Fruit fly (Drosophila melanogaster) whole organism, embryonic: ENCODE results near the gene Pp1alpha-96A.

Experiments
- Bgb ChIP-seq: fragments of 200-800 bp; sonication (Bioruptor generic); IDR thresholded peaks from 2 replicates; pipeline ENCODE4 v1.3.6; 2022; ENCODE audit warnings: missing biosample characterization, missing genetic modification characterization; ENCODE audit not compliant: partially characterized antibody
- CG12769 ChIP-seq: fragments of 200-800 bp; sonication (Bioruptor generic); optimal IDR thresholded peaks from 2 replicates; lab custom pipeline; 2019; ENCODE audit warnings: missing biosample characterization, mild to moderate bottlenecking, missing genetic modification characterization, moderate library complexity
- CG14860 ChIP-seq: fragments of 200-800 bp; sonication (Bioruptor generic); IDR thresholded peaks from 3 replicates; pipeline ENCODE4 v1.3.6; 2022; ENCODE audit warnings: missing biosample characterization, missing genetic modification characterization; ENCODE audit not compliant: partially characterized antibody
- CG15479 ChIP-seq: fragments of 200-800 bp; sonication (Bioruptor generic); optimal IDR thresholded peaks from 3 replicates; lab custom pipeline; 2019; ENCODE audit warnings: missing biosample characterization, mild to moderate bottlenecking, missing genetic modification characterization, moderate library complexity
- CG17361 ChIP-seq: fragments of 200-800 bp; sonication (Bioruptor generic); IDR thresholded peaks from 3 replicates; pipeline ENCODE4 v1.3.6; 2022; ENCODE audit warnings: missing biosample characterization, missing genetic modification characterization
- CG17912 ChIP-seq: fragments of 200-800 bp; sonication (Bioruptor generic); optimal IDR thresholded peaks from 2 replicates; lab custom pipeline; 2018; ENCODE audit warnings: missing biosample characterization, mild to moderate bottlenecking, missing genetic modification characterization
- CG31388 ChIP-seq: fragments of 200-800 bp; sonication (Bioruptor generic); optimal IDR thresholded peaks from 2 replicates; lab custom pipeline; 2016; ENCODE audit warnings: missing biosample characterization, missing genetic modification characterization
- CG7839 ChIP-seq: fragments of 200-800 bp; sonication (Bioruptor generic); optimal IDR thresholded peaks from 3 replicates; lab custom pipeline; 2018; ENCODE audit warnings: missing biosample characterization, mild to moderate bottlenecking, missing genetic modification characterization, moderate library complexity
- CG7963 ChIP-seq: fragments of 200-800 bp; sonication (Bioruptor generic); IDR thresholded peaks from 3 replicates; pipeline ENCODE4 v1.3.6; 2022; ENCODE audit warnings: missing biosample characterization, missing genetic modification characterization; ENCODE audit not compliant: partially characterized antibody
- CG8944 ChIP-seq: fragments of 200-800 bp; sonication (Bioruptor generic); optimal IDR thresholded peaks from 3 replicates; lab custom pipeline; 2016; ENCODE audit warnings: missing biosample characterization, missing genetic modification characterization
- CrebB ChIP-seq: fragments of 200-800 bp; sonication (Bioruptor generic); optimal IDR thresholded peaks from 3 replicates; lab custom pipeline; 2018; ENCODE audit warnings: missing biosample characterization, mild to moderate bottlenecking, missing genetic modification characterization
- Dek ChIP-seq: fragments of 200-800 bp; sonication (Bioruptor generic); optimal IDR thresholded peaks from 3 replicates; lab custom pipeline; 2019; ENCODE audit warnings: missing biosample characterization, mild to moderate bottlenecking, missing genetic modification characterization, moderate library complexity
- Dll ChIP-seq: fragments of 200-800 bp; sonication (Bioruptor generic); IDR thresholded peaks from 4 replicates; pipeline ENCODE4 v1.3.6; 2022; ENCODE audit warnings: missing biosample characterization, missing genetic modification characterization; ENCODE audit not compliant: partially characterized antibody
- Doc2 ChIP-seq: fragments of 200-800 bp; sonication (Bioruptor generic); IDR thresholded peaks from 2 replicates; pipeline ENCODE4 v1.3.6; 2022; ENCODE audit warnings: missing biosample characterization, missing genetic modification characterization
- H2.0 ChIP-seq: fragments of 200-800 bp; sonication (Bioruptor generic); IDR thresholded peaks from 2 replicates; pipeline ENCODE4 v1.3.6; 2022; ENCODE audit warnings: missing biosample characterization, missing genetic modification characterization
- HHEX ChIP-seq: fragments of 200-800 bp; sonication (Bioruptor generic); optimal IDR thresholded peaks from 3 replicates; lab custom pipeline; 2017; ENCODE audit warnings: missing biosample characterization, mild to moderate bottlenecking, missing genetic modification characterization, missing genetic modification reagents
- HLH4C ChIP-seq: fragments of 200-800 bp; sonication (Bioruptor generic); IDR thresholded peaks from 3 replicates; pipeline ENCODE4 v1.3.6; 2022; ENCODE audit warnings: missing biosample characterization, missing genetic modification characterization; ENCODE audit not compliant: partially characterized antibody
- Hr51 ChIP-seq, 2 experiments: fragments of 200-800 bp; sonication (Bioruptor generic); optimal IDR thresholded peaks; 2 replicates in 1 of 2; 3 replicates in 1 of 2; lab custom pipeline; 2016 to 2018; ENCODE audit warnings: missing biosample characterization in 2 of 2, missing genetic modification characterization in 2 of 2, mild to moderate bottlenecking in 1 of 2, moderate library complexity in 1 of 2
- NFAT ChIP-seq: fragments of 200-800 bp; sonication (Bioruptor generic); IDR thresholded peaks from 2 replicates; pipeline ENCODE4 v1.3.6; 2022; ENCODE audit warnings: missing biosample characterization, missing genetic modification characterization
- NK7.1 ChIP-seq: fragments of 200-800 bp; sonication (Bioruptor generic); optimal IDR thresholded peaks from 3 replicates; lab custom pipeline; 2016; ENCODE audit warnings: missing biosample characterization, missing genetic modification characterization
- Scr ChIP-seq: fragments of 200-800 bp; sonication (Bioruptor generic); IDR thresholded peaks from 2 replicates; pipeline ENCODE4 v1.3.6; 2022; ENCODE audit warnings: missing biosample characterization, missing genetic modification characterization; ENCODE audit not compliant: partially characterized antibody
- Sox102F ChIP-seq: fragments of 200-800 bp; sonication (Bioruptor generic); optimal IDR thresholded peaks from 2 replicates; lab custom pipeline; 2018; ENCODE audit warnings: missing biosample characterization, mild to moderate bottlenecking, missing genetic modification characterization, moderate library complexity
- Stat92E ChIP-seq, 3 experiments: fragments of >200 bp in 2 of 3; fragments of 200-800 bp in 1 of 3; sonication (Bioruptor generic) in 1 of 3; optimal IDR thresholded peaks; 2 replicates each; lab custom pipeline; 2017 to 2019; ENCODE audit warnings: missing biosample characterization in 3 of 3, missing genetic modification characterization in 3 of 3, mild to moderate bottlenecking in 1 of 3, moderate library complexity in 1 of 3
- Trl ChIP-seq, 3 experiments: fragments of >200 bp in 2 of 3; fragments of 200-800 bp in 1 of 3; sonication (Bioruptor generic) in 1 of 3; optimal IDR thresholded peaks; 2 replicates in 1 of 3; 3 replicates in 2 of 3; lab custom pipeline; 2016 to 2017; ENCODE audit warnings: missing biosample characterization in 1 of 3, missing genetic modification characterization in 1 of 3
- YL-1 ChIP-seq: fragments of 200-800 bp; sonication (Bioruptor generic); optimal IDR thresholded peaks from 3 replicates; lab custom pipeline; 2017; ENCODE audit warnings: missing biosample characterization, mild to moderate bottlenecking, missing genetic modification characterization
- amos ChIP-seq: fragments of 200-800 bp; sonication (Bioruptor generic); IDR thresholded peaks from 2 replicates; pipeline ENCODE4 v1.3.6; 2022; ENCODE audit warnings: missing biosample characterization, missing genetic modification characterization; ENCODE audit not compliant: partially characterized antibody
- ara ChIP-seq: fragments of 200-800 bp; sonication (Bioruptor generic); IDR thresholded peaks from 2 replicates; pipeline ENCODE4 v1.3.6; 2022; ENCODE audit warnings: missing biosample characterization, missing genetic modification characterization
- bbx ChIP-seq: fragments of 200-800 bp; sonication (Bioruptor generic); IDR thresholded peaks from 2 replicates; pipeline ENCODE4 v1.3.6; 2022; ENCODE audit warnings: missing biosample characterization, missing genetic modification characterization; ENCODE audit not compliant: partially characterized antibody
- bigmax ChIP-seq: fragments of 200-800 bp; sonication (Bioruptor generic); optimal IDR thresholded peaks from 2 replicates; lab custom pipeline; 2018; ENCODE audit warnings: missing biosample characterization, mild to moderate bottlenecking, missing genetic modification characterization
- btn ChIP-seq: fragments of 200-800 bp; sonication (Bioruptor generic); optimal IDR thresholded peaks from 2 replicates; lab custom pipeline; 2016; ENCODE audit warnings: missing biosample characterization, missing genetic modification characterization
- chinmo ChIP-seq: fragments of 200-800 bp; sonication (Bioruptor generic); IDR thresholded peaks from 4 replicates; pipeline ENCODE4 v1.3.6; 2022; ENCODE audit warnings: missing biosample characterization, missing genetic modification characterization; ENCODE audit not compliant: partially characterized antibody
- eve ChIP-seq, 2 experiments: fragments of >200 bp; optimal IDR thresholded peaks; 2 replicates each; lab custom pipeline; 2017; ENCODE audit warnings: missing biosample characterization in 2 of 2, missing genetic modification characterization in 2 of 2
- exex ChIP-seq: fragments of 200-800 bp; sonication (Bioruptor generic); optimal IDR thresholded peaks from 4 replicates; lab custom pipeline; 2018; ENCODE audit warnings: missing biosample characterization, mild to moderate bottlenecking, missing genetic modification characterization, moderate library complexity
- jing ChIP-seq: fragments of 200-800 bp; sonication (Bioruptor generic); optimal IDR thresholded peaks from 2 replicates; lab custom pipeline; 2018; ENCODE audit warnings: missing biosample characterization, mild to moderate bottlenecking, missing genetic modification characterization
- kni ChIP-seq: fragments of 200-800 bp; sonication (Bioruptor generic); optimal IDR thresholded peaks from 3 replicates; lab custom pipeline; 2017; ENCODE audit warnings: mild to moderate bottlenecking, missing biosample characterization, missing genetic modification reagents, missing genetic modification characterization
- knrl ChIP-seq: fragments of 200-800 bp; sonication (Bioruptor generic); IDR thresholded peaks from 3 replicates; pipeline ENCODE4 v1.3.6; 2022; ENCODE audit warnings: missing biosample characterization, missing genetic modification characterization; ENCODE audit not compliant: partially characterized antibody
- nerfin-1 ChIP-seq: fragments of 200-800 bp; sonication (Bioruptor generic); optimal IDR thresholded peaks from 3 replicates; lab custom pipeline; 2019; ENCODE audit warnings: missing biosample characterization, mild to moderate bottlenecking, missing genetic modification characterization, moderate library complexity
- prd ChIP-seq, 3 experiments: fragments of >200 bp in 2 of 3; fragments of 200-800 bp in 1 of 3; sonication (Bioruptor generic) in 1 of 3; optimal IDR thresholded peaks in 2 of 3; IDR thresholded peaks in 1 of 3; 2 replicates in 2 of 3; 3 replicates in 1 of 3; pipeline versions ENCODE4 v1.3.6 to Lab custom; 2017 to 2022; ENCODE audit warnings: missing biosample characterization in 1 of 3, missing genetic modification characterization in 1 of 3
- ranshi ChIP-seq: fragments of 200-800 bp; sonication (Bioruptor generic); IDR thresholded peaks from 2 replicates; pipeline ENCODE4 v1.3.6; 2022; ENCODE audit warnings: missing biosample characterization, missing genetic modification characterization
- rib ChIP-seq: fragments of 200-800 bp; sonication (Bioruptor generic); IDR thresholded peaks from 2 replicates; pipeline ENCODE4 v1.3.6; 2022; ENCODE audit warnings: missing biosample characterization, missing genetic modification characterization
- row ChIP-seq: fragments of 200-800 bp; sonication (Bioruptor generic); IDR thresholded peaks from 3 replicates; pipeline ENCODE4 v1.3.6; 2022; ENCODE audit warnings: missing biosample characterization, missing genetic modification characterization
- scrt ChIP-seq: fragments of 200-800 bp; sonication (Bioruptor generic); optimal IDR thresholded peaks from 2 replicates; lab custom pipeline; 2018; ENCODE audit warnings: missing biosample characterization, mild to moderate bottlenecking, missing genetic modification characterization, moderate library complexity
- so ChIP-seq: fragments of 200-800 bp; sonication (Bioruptor generic); IDR thresholded peaks from 3 replicates; pipeline ENCODE4 v1.3.6; 2022; ENCODE audit warnings: missing biosample characterization, missing genetic modification characterization
- tna ChIP-seq: fragments of 200-800 bp; sonication (Bioruptor generic); IDR thresholded peaks from 2 replicates; pipeline ENCODE4 v1.3.6; 2022; ENCODE audit warnings: missing biosample characterization, missing genetic modification characterization; ENCODE audit not compliant: partially characterized antibody
- trem ChIP-seq: fragments of 200-800 bp; optimal IDR thresholded peaks from 3 replicates; lab custom pipeline; 2019; ENCODE audit warnings: missing biosample characterization, mild to moderate bottlenecking, missing genetic modification characterization, moderate library complexity
- unc-4 ChIP-seq: fragments of 200-800 bp; sonication (Bioruptor generic); IDR thresholded peaks from 2 replicates; pipeline ENCODE4 v1.3.6; 2022; ENCODE audit warnings: missing biosample characterization, missing genetic modification characterization; ENCODE audit not compliant: partially characterized antibody
- vnd ChIP-seq: fragments of 200-800 bp; sonication (Bioruptor generic); IDR thresholded peaks from 3 replicates; pipeline ENCODE4 v1.3.6; 2022; ENCODE audit warnings: missing biosample characterization, missing genetic modification characterization; ENCODE audit not compliant: partially characterized antibody

Gene Pp1alpha-96A

DNA sequence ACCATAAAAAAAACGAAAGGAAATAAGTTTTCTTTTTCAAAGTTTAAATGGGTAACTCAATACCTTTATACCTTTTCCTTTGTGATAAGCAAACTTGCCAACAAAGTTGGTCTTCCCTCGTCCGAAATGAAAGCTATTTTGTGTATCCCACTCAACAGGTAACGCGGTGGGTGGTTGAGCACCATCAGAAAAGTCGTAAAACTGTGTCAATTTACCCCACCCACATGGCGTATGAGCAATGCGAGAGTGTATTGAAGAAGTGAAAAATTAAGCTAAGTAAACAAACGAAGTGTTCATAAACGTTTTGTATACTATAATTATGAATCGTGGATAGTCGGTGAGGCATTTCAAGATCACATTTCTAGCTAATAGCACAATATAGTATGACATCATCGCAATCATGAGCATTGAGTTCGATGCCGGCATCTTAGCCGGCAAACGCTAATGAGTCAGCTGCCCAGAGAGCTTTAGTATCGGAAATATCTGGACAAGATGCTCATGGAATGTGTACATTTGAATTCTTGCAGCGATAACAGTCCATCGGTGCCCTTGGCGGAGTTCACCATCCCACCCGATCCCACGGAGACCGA is 32.8 kb downstream of the Pp1alpha-96A start (continued):
- TF ChIP-seq NK7.1 (GFP tag; lab: Kevin White, UChicago) = no peak
- no peak for TF ChIP-seq CrebB (tag; lab: Kevin White, UChicago)
- TF ChIP-seq amos = no peak
- no peak for TF ChIP-seq CG31388 (GFP tag; lab: Kevin White, UChicago)
- TF ChIP-seq chinmo (GFP tag; lab: Robert Waterston, UW) = 0 out of 4 replicates have a peak, but pooled peaks have one; percentile 68
- no peak for TF ChIP-seq Trl (optimal IDR thresholded peaks at IDR 0.05; lab: Kevin White, UChicago)
- TF ChIP-seq Trl (GFP tag; optimal IDR thresholded peaks at IDR 0.05; lab: Kevin White, UChicago) = no peak
- no peak for TF ChIP-seq YL-1 (GFP tag; lab: Kevin White, UChicago)
- no peak for TF ChIP-seq bbx (GFP tag; lab: Robert Waterston, UW)
- no peak for TF ChIP-seq btn (GFP tag; lab: Kevin White, UChicago)
- no peak for TF ChIP-seq CG7839 (tag; lab: Kevin White, UChicago)
- no peak for TF ChIP-seq CG8944
- no peak for TF ChIP-seq row (GFP tag; lab: Robert Waterston, UW)
- TF ChIP-seq ranshi (GFP tag; lab: Robert Waterston, UW) = no peak
- TF ChIP-seq H2.0 = no peak
- TF ChIP-seq tna (GFP tag; lab: Robert Waterston, UW) = no peak
- TF ChIP-seq HLH4C (GFP tag; lab: Robert Waterston, UW) = no peak
- no peak for TF ChIP-seq unc-4 (GFP tag; lab: Robert Waterston, UW)
- TF ChIP-seq bigmax (GFP tag; lab: Kevin White, UChicago) = no peak
- no peak for TF ChIP-seq Doc2 (GFP tag; lab: Robert Waterston, UW)
- TF ChIP-seq CG17912 (GFP tag; lab: Kevin White, UChicago) = no peak
- no peak for TF ChIP-seq knrl (GFP tag; lab: Robert Waterston, UW)
- TF ChIP-seq CG17361 (GFP tag; lab: Robert Waterston, UW) = no peak
- no peak for TF ChIP-seq Dek
- no peak for TF ChIP-seq Stat92E (GFP tag; optimal IDR thresholded peaks at IDR 0.05; lab: Kevin White, UChicago)
- TF ChIP-seq exex (tag; lab: Kevin White, UChicago) = no peak
- no peak for TF ChIP-seq Dll (GFP tag; lab: Robert Waterston, UW)
- TF ChIP-seq rib (GFP tag; lab: Robert Waterston, UW) = no peak
- peak; percentile 34 for TF ChIP-seq CG12769
- TF ChIP-seq jing = no peak
- TF ChIP-seq scrt (GFP tag; lab: Kevin White, UChicago) = peak; percentile 50
- TF ChIP-seq so (GFP tag; lab: Robert Waterston, UW) = no peak
- TF ChIP-seq NFAT (GFP tag; lab: Robert Waterston, UW) = no peak
- TF ChIP-seq prd (optimal IDR thresholded peaks at IDR 0.05; lab: Kevin White, UChicago) = no peak
- TF ChIP-seq prd (GFP tag; IDR thresholded peaks at IDR 0.05; lab: Robert Waterston, UW) = no peak
- no peak for TF ChIP-seq ara (GFP tag; lab: Robert Waterston, UW)
- TF ChIP-seq, all 482 proteins: peak for 6

DNA sequence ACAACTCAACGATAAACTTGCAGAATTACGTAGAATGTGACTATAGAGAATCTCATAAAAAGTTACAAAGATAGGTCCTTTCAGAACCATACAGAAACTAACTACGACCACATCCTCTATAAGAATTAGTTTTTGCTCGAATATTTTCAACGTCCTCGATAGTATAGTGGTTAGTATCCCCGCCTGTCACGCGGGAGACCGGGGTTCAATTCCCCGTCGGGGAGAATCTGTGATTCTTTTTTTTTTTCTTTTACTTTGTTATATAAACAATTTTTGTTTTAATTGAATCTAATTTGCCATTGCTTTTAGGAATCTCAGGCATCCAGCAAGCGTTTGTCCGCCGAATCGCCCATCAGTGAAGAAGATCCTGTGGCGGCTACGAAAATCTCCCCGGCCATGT is 37.1 kb downstream of the Pp1alpha-96A start:
- no peak for TF ChIP-seq Hr51 (GFP tag; optimal IDR thresholded peaks at IDR 0.05; lab: Kevin White, UChicago)
- TF ChIP-seq trem (tag; lab: Kevin White, UChicago) = no peak
- TF ChIP-seq Bgb = peak; percentile 59
- TF ChIP-seq CG7963 (GFP tag; lab: Robert Waterston, UW) = peak; percentile 50; the same call in 1 of the 3 replicates
- no peak for TF ChIP-seq HHEX (GFP tag; lab: Kevin White, UChicago)
- peak; percentile 25; the same call in 1 of the 3 replicates for TF ChIP-seq vnd (GFP tag; lab: Robert Waterston, UW)
- peak; percentile 40; the same call in 1 of the 2 replicates for TF ChIP-seq bbx (GFP tag; lab: Robert Waterston, UW)
- TF ChIP-seq CG15479 (GFP tag; lab: Kevin White, UChicago) = no peak
- TF ChIP-seq CG14860 (GFP tag; lab: Robert Waterston, UW) = peak; percentile 58; the same call in 1 of the 3 replicates
- TF ChIP-seq Scr (GFP tag; lab: Robert Waterston, UW) = peak; percentile 62
- TF ChIP-seq eve (GFP tag; optimal IDR thresholded peaks at IDR 0.05; lab: Kevin White, UChicago) = no peak
- TF ChIP-seq kni = no peak
- no peak for TF ChIP-seq Sox102F (GFP tag; lab: Kevin White, UChicago)
- TF ChIP-seq nerfin-1 = no peak
